Fruit fly (Drosophila melanogaster): Measurements from ENCODE around the gene RhoGEF64C.

Gene RhoGEF64C

DNA sequence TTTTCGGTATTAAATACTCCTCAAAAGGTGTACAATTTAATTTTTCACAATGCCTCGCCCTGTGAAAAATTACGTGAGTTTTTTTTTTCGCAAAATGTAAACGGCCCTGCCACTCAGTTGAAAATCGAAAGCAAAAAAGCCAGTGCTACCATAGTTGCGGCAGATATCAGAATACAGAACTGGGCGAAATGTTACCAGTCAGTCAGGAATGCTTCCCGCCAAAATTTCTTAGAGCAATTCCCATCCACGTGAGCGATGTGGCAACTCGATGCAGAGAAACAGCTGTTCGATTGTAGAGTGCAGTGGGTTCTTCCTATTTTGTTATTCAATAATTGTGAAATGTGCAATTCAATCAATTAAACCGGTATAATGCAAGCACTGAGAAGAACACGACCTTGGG, 133.0 kb downstream of the RhoGEF64C start, which contains the start of the genes Dhc64C and LeuRS-m:
TSS of gene Dhc64C (minus strand) at position 104 of the 400 bp plus-strand sequence.
TSS of gene LeuRS-m (plus strand) at position 270 of the 400 bp plus-strand sequence.
- TF ChIP-seq Pif1B (GFP tag; optimal IDR thresholded peaks at IDR 0.05), result no peak
- 0 out of 2 replicates have a peak, but pooled peaks have one; percentile 14 for TF ChIP-seq Ets98B (GFP tag; IDR thresholded peaks at IDR 0.05)
- no peak for TF ChIP-seq rn (GFP tag; IDR thresholded peaks at IDR 0.05)

DNA sequence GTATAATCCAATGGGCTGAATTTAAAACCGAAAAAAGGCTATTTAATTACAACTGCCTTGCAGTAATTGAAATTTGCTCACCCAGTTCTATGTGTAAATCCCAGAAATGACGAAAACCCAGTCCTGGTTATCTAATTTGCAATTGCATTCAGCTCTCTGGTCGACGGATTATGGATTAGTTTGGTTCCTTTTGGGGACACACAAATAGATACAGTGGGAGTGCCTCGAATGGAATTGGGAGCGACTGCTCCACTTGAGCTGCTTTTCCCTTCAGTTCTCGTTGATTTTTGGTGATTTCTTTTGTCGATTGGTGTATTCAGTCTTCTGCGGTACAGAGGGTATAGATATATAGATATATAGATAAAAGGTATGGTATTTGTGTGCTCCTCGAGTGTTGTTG, 140.9 kb downstream of the RhoGEF64C start, which contains the start of gene CG13708:
TSS of gene CG13708 (minus strand) at position 101 of the 400 bp plus-strand sequence.
- TF ChIP-seq CG32121 (GFP tag; IDR thresholded peaks at IDR 0.05), result no peak
- TF ChIP-seq CG4496 (GFP tag; IDR thresholded peaks at IDR 0.05), result no peak
- no peak for TF ChIP-seq CG14655 (GFP tag; optimal IDR thresholded peaks at IDR 0.05)
- TF ChIP-seq EcR (GFP tag; optimal IDR thresholded peaks at IDR 0.05), result no peak
- TF ChIP-seq gl (tag; optimal IDR thresholded peaks at IDR 0.05), result no peak
- TF ChIP-seq rn (GFP tag; IDR thresholded peaks at IDR 0.05), result no peak
- TF ChIP-seq CG10348 (GFP tag; IDR thresholded peaks at IDR 0.05), result no peak
- TF ChIP-seq Pif1B (GFP tag; optimal IDR thresholded peaks at IDR 0.05), result no peak
- no peak for TF ChIP-seq CG9948 (tag; optimal IDR thresholded peaks at IDR 0.05)
- TF ChIP-seq CG17806 (tag; optimal IDR thresholded peaks at IDR 0.05), result no peak
- no peak for TF ChIP-seq CG8301 (tag; optimal IDR thresholded peaks at IDR 0.05)
- TF ChIP-seq CG34367 (tag; optimal IDR thresholded peaks at IDR 0.05), result no peak
- no peak for TF ChIP-seq Pif1A (GFP tag; optimal IDR thresholded peaks at IDR 0.05)
- no peak for TF ChIP-seq CG12605 (GFP tag; IDR thresholded peaks at IDR 0.05)
- TF ChIP-seq CG13204 (GFP tag; optimal IDR thresholded peaks at IDR 0.05), result no peak
- no peak for TF ChIP-seq fd96Ca (GFP tag; IDR thresholded peaks at IDR 0.05)
- TF ChIP-seq Ets98B (GFP tag; IDR thresholded peaks at IDR 0.05), result no peak

DNA sequence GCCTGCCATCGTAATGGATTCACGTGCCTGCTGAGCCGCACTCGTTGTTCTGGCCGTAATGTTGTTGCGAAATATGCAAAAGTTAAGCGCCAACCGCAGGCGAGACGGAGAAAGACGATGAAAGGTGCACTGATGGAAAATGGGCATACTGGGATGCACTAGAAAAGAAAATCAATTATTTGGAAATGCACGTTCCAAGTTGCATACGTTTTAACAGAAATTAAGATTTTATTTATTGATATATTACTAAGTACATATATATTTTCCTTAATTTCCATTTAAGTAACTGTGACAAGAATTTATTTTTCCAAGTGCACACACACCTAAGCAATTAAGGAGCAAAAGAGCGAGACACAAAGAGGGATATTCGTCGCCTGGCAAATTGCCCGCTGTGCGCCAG, 142.4 kb downstream of the RhoGEF64C start:
- peak; percentile 37 for TF ChIP-seq CG8159 (tag; optimal IDR thresholded peaks at IDR 0.05)
- TF ChIP-seq CG13204 (GFP tag; optimal IDR thresholded peaks at IDR 0.05), result no peak
- no peak for TF ChIP-seq D1 (tag; optimal IDR thresholded peaks at IDR 0.05)
- TF ChIP-seq CG4496 (GFP tag; IDR thresholded peaks at IDR 0.05), result 0 out of 3 replicates have a peak, but pooled peaks have one; percentile 22
- TF ChIP-seq CG14655 (GFP tag; optimal IDR thresholded peaks at IDR 0.05), result peak; percentile 57
- TF ChIP-seq CG32121 (GFP tag; IDR thresholded peaks at IDR 0.05), result no peak
- peak; percentile 15 for TF ChIP-seq CG17806 (tag; optimal IDR thresholded peaks at IDR 0.05)
- TF ChIP-seq CG8301 (tag; optimal IDR thresholded peaks at IDR 0.05), result peak; percentile 38
- no peak for TF ChIP-seq CG34367 (tag; optimal IDR thresholded peaks at IDR 0.05)
- TF ChIP-seq CG12605 (GFP tag; IDR thresholded peaks at IDR 0.05), result no peak
- TF ChIP-seq Snoo (tag; optimal IDR thresholded peaks at IDR 0.05), result no peak
- peak; percentile 22 for TF ChIP-seq CG15710 (tag; optimal IDR thresholded peaks at IDR 0.05)
- no peak for TF ChIP-seq rn (GFP tag; IDR thresholded peaks at IDR 0.05)
- peak; percentile 32; the same call in 1 of the 2 replicates for TF ChIP-seq Ets98B (GFP tag; IDR thresholded peaks at IDR 0.05)

DNA sequence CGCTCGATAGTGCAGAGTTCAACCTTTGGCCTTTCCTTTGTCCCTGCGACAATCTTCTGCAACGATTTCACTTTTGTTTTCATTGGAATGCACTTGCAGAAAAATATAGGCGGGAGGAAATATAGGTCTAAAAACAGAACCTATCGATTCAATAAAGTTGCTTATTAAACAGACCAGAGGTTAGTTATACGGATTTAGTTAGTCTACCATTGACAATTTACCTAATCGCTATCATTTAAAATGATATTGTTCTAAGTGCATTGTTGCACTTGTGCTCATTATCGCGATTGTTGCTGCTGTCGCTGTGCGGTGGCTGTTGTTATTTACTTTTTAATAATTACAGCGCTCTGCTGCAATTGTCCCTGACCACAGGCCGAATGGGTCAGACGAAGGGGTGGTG, 143.8 kb downstream of the RhoGEF64C start:
- TF ChIP-seq Snoo (tag; optimal IDR thresholded peaks at IDR 0.05), result no peak
- TF ChIP-seq fd96Ca (GFP tag; IDR thresholded peaks at IDR 0.05), result peak; percentile 62; the same call in 2 of the 3 replicates
- TF ChIP-seq CG13204 (GFP tag; optimal IDR thresholded peaks at IDR 0.05), result peak; percentile 39
- peak; percentile 83 for TF ChIP-seq CG14655 (GFP tag; optimal IDR thresholded peaks at IDR 0.05)
- TF ChIP-seq CG8301 (tag; optimal IDR thresholded peaks at IDR 0.05), result peak; percentile 79
- peak; percentile 74 for TF ChIP-seq CG4496 (GFP tag; IDR thresholded peaks at IDR 0.05)
- peak; percentile 72 for TF ChIP-seq CG9948 (tag; optimal IDR thresholded peaks at IDR 0.05)
- TF ChIP-seq EcR (GFP tag; optimal IDR thresholded peaks at IDR 0.05), result peak; percentile 62
- TF ChIP-seq CG8159 (tag; optimal IDR thresholded peaks at IDR 0.05), result peak; percentile 87
- TF ChIP-seq CG15710 (tag; optimal IDR thresholded peaks at IDR 0.05), result peak; percentile 79
- TF ChIP-seq CG17806 (tag; optimal IDR thresholded peaks at IDR 0.05), result peak; percentile 84
- no peak for TF ChIP-seq rn (GFP tag; IDR thresholded peaks at IDR 0.05)
- TF ChIP-seq CG34367 (tag; optimal IDR thresholded peaks at IDR 0.05), result peak; percentile 85
- TF ChIP-seq CG12605 (GFP tag; IDR thresholded peaks at IDR 0.05), result peak; percentile 56
- peak; percentile 67 for TF ChIP-seq Pif1B (GFP tag; optimal IDR thresholded peaks at IDR 0.05)
- TF ChIP-seq Ets98B (GFP tag; IDR thresholded peaks at IDR 0.05), result peak; percentile 56
- TF ChIP-seq Pif1A (GFP tag; optimal IDR thresholded peaks at IDR 0.05), result peak; percentile 63
- TF ChIP-seq D1 (tag; optimal IDR thresholded peaks at IDR 0.05), result no peak
- TF ChIP-seq gl (tag; optimal IDR thresholded peaks at IDR 0.05), result peak; percentile 81
- TF ChIP-seq CG32121 (GFP tag; IDR thresholded peaks at IDR 0.05), result peak; percentile 44; the same call in 1 of the 2 replicates
- TF ChIP-seq CG10348 (GFP tag; IDR thresholded peaks at IDR 0.05), result no peak

DNA sequence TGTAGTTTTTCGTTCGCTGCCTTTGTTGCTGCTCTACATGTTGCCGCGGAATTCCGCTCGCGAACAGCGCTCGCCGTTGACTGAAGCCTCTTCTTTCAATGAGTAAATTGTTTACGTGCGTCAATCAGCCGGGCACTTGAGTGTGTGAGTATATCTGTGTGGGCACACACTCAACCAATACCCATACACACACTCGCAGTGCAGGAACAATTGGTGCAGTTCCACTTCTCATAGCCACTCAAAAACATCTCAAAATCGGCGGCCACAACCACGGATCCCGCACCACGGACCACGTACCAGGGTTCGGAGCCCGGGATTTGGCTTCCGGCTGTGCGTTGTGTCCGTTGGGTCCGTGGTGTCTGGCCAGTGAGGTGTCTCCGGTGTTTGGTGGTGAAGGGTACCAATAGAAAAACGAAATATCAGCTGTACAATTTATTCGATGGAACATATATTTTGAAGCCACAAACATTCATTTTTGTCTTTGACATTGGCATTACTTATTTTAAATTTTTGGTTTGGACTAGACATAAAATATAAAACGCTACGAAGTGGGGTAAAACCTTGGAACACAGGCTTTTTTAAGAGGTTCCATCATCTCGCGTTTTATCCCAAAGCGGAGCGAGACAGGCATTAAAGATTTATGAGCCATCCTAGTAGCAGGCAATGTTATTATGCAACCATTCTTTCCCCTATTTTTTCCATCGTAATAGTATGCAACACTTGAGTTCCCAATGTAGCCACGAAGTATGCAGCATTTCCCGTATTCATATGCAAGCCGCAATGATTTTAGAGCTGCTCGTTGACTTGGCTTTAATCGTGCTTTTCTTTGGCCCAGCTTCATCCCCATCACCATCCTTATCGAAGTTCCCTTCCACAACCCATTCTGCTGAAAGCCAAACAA, 147.7 kb downstream of the RhoGEF64C start, which contains the start of gene CG13707:
TSS of gene CG13707 (minus strand) at position 70 of the 901 bp plus-strand sequence.
- TF ChIP-seq CG13204 (GFP tag; optimal IDR thresholded peaks at IDR 0.05) (no peak), CG32121 (GFP tag; IDR thresholded peaks at IDR 0.05) (peak; percentile 60), fd96Ca (GFP tag; IDR thresholded peaks at IDR 0.05) (0 out of 3 replicates have a peak, but pooled peaks have one; percentile 36), CG12605 (GFP tag; IDR thresholded peaks at IDR 0.05) (peak; percentile 23; the same call in 1 of the 2 replicates)

DNA sequence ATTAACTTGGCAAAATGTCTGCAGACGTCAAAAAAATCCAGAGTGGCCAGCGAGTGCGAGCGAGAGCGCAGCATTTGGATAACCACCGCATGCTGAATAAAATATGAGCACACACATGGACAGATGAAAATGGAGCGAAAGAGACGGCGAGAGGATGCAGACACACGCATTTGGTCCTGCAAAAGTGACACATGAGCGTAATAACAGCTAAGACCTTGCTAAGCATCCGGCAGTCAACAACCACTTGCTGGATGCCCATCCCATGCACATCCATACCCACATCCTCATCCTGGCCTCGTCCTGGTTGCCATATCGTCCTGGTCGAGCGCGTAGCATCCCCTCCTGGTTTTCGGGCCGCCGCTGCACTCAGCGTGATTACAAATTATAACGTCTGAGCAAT, 150.1 kb downstream of the RhoGEF64C start:
- TF ChIP-seq Snoo (tag; optimal IDR thresholded peaks at IDR 0.05) (no peak), Pif1A (GFP tag; optimal IDR thresholded peaks at IDR 0.05) (no peak), EcR (GFP tag; optimal IDR thresholded peaks at IDR 0.05) (no peak), fd96Ca (GFP tag; IDR thresholded peaks at IDR 0.05) (no peak), D1 (tag; optimal IDR thresholded peaks at IDR 0.05) (no peak), rn (GFP tag; IDR thresholded peaks at IDR 0.05) (no peak), CG17806 (tag; optimal IDR thresholded peaks at IDR 0.05) (no peak), CG13204 (GFP tag; optimal IDR thresholded peaks at IDR 0.05) (no peak), CG12605 (GFP tag; IDR thresholded peaks at IDR 0.05) (no peak), CG32121 (GFP tag; IDR thresholded peaks at IDR 0.05) (no peak), Ets98B (GFP tag; IDR thresholded peaks at IDR 0.05) (no peak), CG10348 (GFP tag; IDR thresholded peaks at IDR 0.05) (no peak), gl (tag; optimal IDR thresholded peaks at IDR 0.05) (no peak), CG14655 (GFP tag; optimal IDR thresholded peaks at IDR 0.05) (no peak), CG8301 (tag; optimal IDR thresholded peaks at IDR 0.05) (no peak), CG9948 (tag; optimal IDR thresholded peaks at IDR 0.05) (no peak)
